Worm (Caenorhabditis elegans): ENCODE results near the gene ZK856.11.

ZK856.11 gene

DNA sequence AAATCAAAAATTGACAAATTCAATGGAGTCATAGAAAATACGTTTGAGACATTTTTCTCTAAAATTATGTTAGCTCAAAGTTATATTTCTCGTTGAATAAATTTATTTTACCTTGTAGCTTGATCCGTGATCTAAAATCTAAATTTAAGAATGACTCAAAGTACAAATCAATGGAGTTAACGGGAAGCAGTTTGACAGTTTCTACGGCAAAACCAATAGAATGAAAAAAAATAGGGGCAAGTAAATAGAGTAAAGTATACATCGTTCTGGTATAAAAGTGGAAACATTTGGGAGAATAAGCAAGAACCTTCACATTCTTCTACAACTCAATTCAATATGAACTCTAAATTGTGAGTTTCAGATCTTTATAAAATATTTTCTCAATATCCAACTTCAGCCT, 26.2 kb upstream of the ZK856.11 start, which contains the start of gene fipr-6:
TSS of gene fipr-6 (plus strand) at position 301 of the 400 bp plus-strand sequence.
- TF ChIP-seq zfp-2 (tag; optimal IDR thresholded peaks at IDR 0.05) (no peak), mep-1 (tag; optimal IDR thresholded peaks at IDR 0.05) (no peak), lin-29 (GFP tag; IDR thresholded peaks at IDR 0.05) (no peak), nhr-102 (tag; optimal IDR thresholded peaks at IDR 0.05) (no peak), lsy-2 (tag; optimal IDR thresholded peaks at IDR 0.05) (no peak), lim-7 (GFP tag; IDR thresholded peaks at IDR 0.05) (no peak), lin-38 (GFP tag; IDR thresholded peaks at IDR 0.05) (no peak), nhr-10 (tag; optimal IDR thresholded peaks at IDR 0.05) (no peak), arid-1 (GFP tag; conservative IDR thresholded peaks at IDR 0.05) (no peak), spr-3 (GFP tag; optimal IDR thresholded peaks at IDR 0.05) (no peak), F37D6.2 (tag; optimal IDR thresholded peaks at IDR 0.05) (no peak), daf-12 (tag; optimal IDR thresholded peaks at IDR 0.05) (no peak), unc-39 (tag; optimal IDR thresholded peaks at IDR 0.05) (no peak), ceh-32 (tag; optimal IDR thresholded peaks at IDR 0.05; ENCODE audit: poor library complexity) (no peak), nhr-237 (tag; optimal IDR thresholded peaks at IDR 0.05) (no peak), fkh-10 (GFP tag; optimal IDR thresholded peaks at IDR 0.05) (no peak), nhr-11 (tag; optimal IDR thresholded peaks at IDR 0.05) (no peak)

DNA sequence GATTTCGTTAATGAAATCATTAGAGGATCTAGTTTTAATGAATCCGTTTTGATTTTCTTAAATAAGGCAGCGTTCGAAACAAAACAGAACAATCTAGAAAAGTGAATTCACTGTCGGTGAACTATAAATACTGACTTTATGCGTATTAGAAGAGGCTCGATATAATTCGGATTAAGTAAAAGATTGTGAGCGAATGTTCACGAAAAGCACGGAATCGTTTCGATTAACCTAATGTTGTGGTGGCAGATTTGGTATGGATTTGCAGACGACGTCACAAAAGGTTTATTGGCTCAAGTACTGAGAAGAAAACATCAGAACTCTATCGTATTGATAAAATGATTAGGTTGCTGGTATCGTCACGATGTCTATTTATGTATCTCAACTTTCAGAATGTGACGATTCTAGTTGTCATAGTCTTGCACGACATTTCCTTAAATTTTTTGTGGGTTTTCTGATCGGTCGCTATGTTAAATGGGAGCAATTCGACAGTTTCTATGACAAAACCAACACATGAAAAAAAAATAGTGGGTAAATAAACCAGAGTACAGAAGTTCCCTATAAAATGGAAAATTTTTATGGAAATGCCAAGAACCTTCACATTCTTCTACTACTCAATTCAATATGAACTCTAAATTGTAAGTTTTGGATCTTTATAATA, 24.6 kb upstream of the ZK856.11 start, which contains the start of the genes pyt-1 and fipr-7:
TSS of gene pyt-1 (minus strand) at position 101 of the 658 bp plus-strand sequence.
TSS of gene fipr-7 (plus strand) at position 608 of the 658 bp plus-strand sequence.
- TF ChIP-seq daf-19 (GFP tag; conservative IDR thresholded peaks at IDR 0.05) (no peak), F44E2.7 (GFP tag; IDR thresholded peaks at IDR 0.05) (no peak), zag-1 (tag; optimal IDR thresholded peaks at IDR 0.05) (no peak), nhr-76 (tag; optimal IDR thresholded peaks at IDR 0.05) (no peak), daf-8 (GFP tag; IDR thresholded peaks at IDR 0.05) (no peak), aly-2 (tag; optimal IDR thresholded peaks at IDR 0.05) (no peak), unc-39 (tag; optimal IDR thresholded peaks at IDR 0.05) (no peak), sdz-12 (GFP tag; optimal IDR thresholded peaks at IDR 0.05) (no peak), lin-13 (GFP tag; optimal IDR thresholded peaks at IDR 0.05) (no peak), fos-1 (tag; optimal IDR thresholded peaks at IDR 0.05) (no peak), lin-38 (GFP tag; IDR thresholded peaks at IDR 0.05) (no peak), pha-4 (GFP tag; IDR thresholded peaks at IDR 0.05) (no peak), pha-4 (tag; optimal IDR thresholded peaks at IDR 0.05) (no peak), egl-43 (GFP tag; IDR thresholded peaks at IDR 0.05) (no peak), ctbp-1 (GFP tag; IDR thresholded peaks at IDR 0.05) (no peak), lin-15B (tag; optimal IDR thresholded peaks at IDR 0.05) (no peak), lin-1 (GFP tag; IDR thresholded peaks at IDR 0.05) (no peak), dve-1 (tag; optimal IDR thresholded peaks at IDR 0.05; ENCODE audit: insufficient read depth) (no peak), ceh-82 (tag; optimal IDR thresholded peaks at IDR 0.05) (no peak), nhr-41 (GFP tag; IDR thresholded peaks at IDR 0.05) (no peak)

DNA sequence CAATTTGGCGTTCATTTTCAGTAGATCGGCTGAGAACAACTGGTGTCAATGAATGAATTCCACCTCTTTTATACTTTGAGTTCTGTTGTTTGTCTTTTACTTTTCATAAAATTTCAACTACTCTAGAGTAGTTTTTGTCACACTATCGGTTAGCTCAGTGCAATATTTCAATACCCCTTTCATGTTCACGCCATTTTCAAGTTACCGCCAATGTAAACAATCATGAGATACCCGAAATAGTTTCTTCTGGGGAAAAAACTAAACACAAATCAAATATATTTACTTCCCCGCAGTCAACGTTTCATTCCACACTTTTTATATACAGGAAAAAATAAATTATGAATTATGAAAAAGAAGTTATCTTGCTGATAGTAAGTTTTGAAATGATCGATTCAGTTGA, 23.6 kb upstream of the ZK856.11 start, which contains the start of gene fipr-4:
TSS of gene fipr-4 (minus strand) at position 101 of the 400 bp plus-strand sequence.
- TF ChIP-seq nhr-102 (tag; optimal IDR thresholded peaks at IDR 0.05), result no peak

DNA sequence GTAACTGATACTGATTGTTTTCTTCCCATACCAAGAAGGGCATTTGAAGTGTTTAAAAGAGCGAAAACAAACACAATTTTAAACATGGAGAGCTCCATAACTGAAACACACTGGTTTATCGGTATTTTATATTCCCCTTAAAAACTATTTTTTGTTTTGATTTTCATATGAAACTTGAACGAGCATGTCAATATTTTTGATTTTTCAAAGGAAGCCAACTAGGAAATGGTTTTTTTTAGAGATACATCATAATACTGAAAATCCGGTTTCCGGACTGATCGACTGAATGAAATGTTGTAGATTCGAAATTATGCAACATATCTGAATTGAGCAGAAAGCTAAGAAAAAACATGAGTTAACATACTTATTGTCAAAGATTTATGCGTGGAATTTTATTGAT, 22.6 kb upstream of the ZK856.11 start, which contains the start of gene ttr-19:
TSS of gene ttr-19 (minus strand) at position 101 of the 400 bp plus-strand sequence.
- TF ChIP-seq saeg-2 (GFP tag; IDR thresholded peaks at IDR 0.05), result no peak
- no peak for TF ChIP-seq nhr-11 (tag; optimal IDR thresholded peaks at IDR 0.05)
- no peak for TF ChIP-seq madf-9 (GFP tag; conservative IDR thresholded peaks at IDR 0.05)
- TF ChIP-seq lsy-2 (tag; optimal IDR thresholded peaks at IDR 0.05), result no peak
- no peak for TF ChIP-seq mxl-2 (GFP tag; conservative IDR thresholded peaks at IDR 0.05)
- TF ChIP-seq F49E8.2 (tag; optimal IDR thresholded peaks at IDR 0.05; ENCODE audit: borderline replicate concordance), result no peak
- no peak for TF ChIP-seq ces-1 (GFP tag; optimal IDR thresholded peaks at IDR 0.05)
- no peak for TF ChIP-seq unc-39 (tag; optimal IDR thresholded peaks at IDR 0.05)
- TF ChIP-seq pqm-1 (tag; optimal IDR thresholded peaks at IDR 0.05), result no peak
- TF ChIP-seq mdt-29 (GFP tag; IDR thresholded peaks at IDR 0.05), result no peak
- no peak for TF ChIP-seq spr-1 (tag; optimal IDR thresholded peaks at IDR 0.05)
- no peak for TF ChIP-seq T20F7.1 (GFP tag; optimal IDR thresholded peaks at IDR 0.05)

Measured in whole organism, L4 larva.